Worm (Caenorhabditis elegans) whole organism, late embryonic: ENCODE measurements around the gene dsc-1.

Experiments
- F13H6.1 ChIP-seq: sonication (generic microtip); optimal IDR thresholded peaks from 2 replicates; lab custom pipeline; 2016; ENCODE audit warnings: missing genetic modification characterization, missing compliant biosample characterization
- Y22D7AL.16 ChIP-seq: sonication (generic microtip); optimal IDR thresholded peaks from 2 replicates; lab custom pipeline; 2016; ENCODE audit warnings: missing genetic modification characterization, missing compliant biosample characterization
- ceh-19 ChIP-seq: fragments of 200-800 bp; sonication (Bioruptor generic); optimal IDR thresholded peaks from 2 replicates; lab custom pipeline; 2018; ENCODE audit warnings: mild to moderate bottlenecking, missing genetic modification characterization, missing compliant biosample characterization
- elt-4 ChIP-seq: sonication (generic microtip); optimal IDR thresholded peaks from 2 replicates; lab custom pipeline; 2016; ENCODE audit warnings: missing genetic modification characterization, missing compliant biosample characterization
- hlh-30 ChIP-seq: sonication (generic microtip); optimal IDR thresholded peaks from 2 replicates; lab custom pipeline; 2017; ENCODE audit warnings: antibody characterized with exemption, missing genetic modification characterization, missing compliant biosample characterization; ENCODE audit not compliant: insufficient read depth
- pqm-1 ChIP-seq: sonication (generic microtip); optimal IDR thresholded peaks from 2 replicates; lab custom pipeline; 2016; ENCODE audit warnings: missing genetic modification characterization, missing compliant biosample characterization

ce11 chrX:15081486-15081885, 46.9 kb upstream of the dsc-1 start:
- TF ChIP-seq pqm-1 (tag; lab: Kevin White, UChicago) (no peak), ceh-19 (GFP tag; lab: Kevin White, UChicago) (no peak), Y22D7AL.16 (no peak), hlh-30 (tag; lab: Kevin White, UChicago) (no peak), F13H6.1 (tag; lab: Kevin White, UChicago) (no peak), elt-4 (tag; lab: Kevin White, UChicago) (no peak)
